Fruit fly (Drosophila melanogaster) whole organism, adult: ENCODE data around the gene hb.

ENCODE experiments used
- CG11617 ChIP-seq: fragments of 200-800 bp; sonication (Bioruptor generic); optimal IDR thresholded peaks from 2 replicates; lab custom pipeline; 2017; ENCODE audit warnings: mild to moderate bottlenecking, missing biosample characterization, missing genetic modification reagents, missing genetic modification characterization
- CG12768 ChIP-seq: fragments of 200-800 bp; sonication (Bioruptor generic); optimal IDR thresholded peaks from 2 replicates; lab custom pipeline; 2017; ENCODE audit warnings: missing biosample characterization, missing genetic modification characterization, mild to moderate bottlenecking, moderate library complexity, missing genetic modification reagents
- CG14711 ChIP-seq: fragments of 200-800 bp; sonication (Bioruptor generic); optimal IDR thresholded peaks from 2 replicates; lab custom pipeline; 2018; ENCODE audit warnings: missing biosample characterization, mild to moderate bottlenecking, missing genetic modification characterization, moderate library complexity
- CG1620 ChIP-seq: fragments of 200-800 bp; sonication (Bioruptor generic); optimal IDR thresholded peaks from 2 replicates; lab custom pipeline; 2016; ENCODE audit warnings: missing biosample characterization, missing genetic modification characterization
- CG33017 ChIP-seq: fragments of 200-800 bp; sonication (Bioruptor generic); optimal IDR thresholded peaks from 2 replicates; lab custom pipeline; 2018; ENCODE audit warnings: missing biosample characterization, mild to moderate bottlenecking, missing genetic modification characterization, moderate library complexity
- CG5204 ChIP-seq: fragments of 200-800 bp; sonication (Bioruptor generic); optimal IDR thresholded peaks from 2 replicates; lab custom pipeline; 2016; ENCODE audit warnings: missing biosample characterization, missing genetic modification characterization
- CG7045 ChIP-seq: fragments of 200-800 bp; sonication (Bioruptor generic); optimal IDR thresholded peaks from 2 replicates; lab custom pipeline; 2017; ENCODE audit warnings: missing biosample characterization, mild to moderate bottlenecking, missing genetic modification characterization
- CG7101 ChIP-seq: fragments of 200-800 bp; sonication (Bioruptor generic); optimal IDR thresholded peaks from 2 replicates; lab custom pipeline; 2018; ENCODE audit warnings: missing biosample characterization, mild to moderate bottlenecking, missing genetic modification characterization, moderate library complexity
- Clk ChIP-seq: fragments of 200-800 bp; sonication (Bioruptor generic); optimal IDR thresholded peaks from 2 replicates; lab custom pipeline; 2017; ENCODE audit warnings: missing biosample characterization, missing genetic modification characterization
- Crg-1 ChIP-seq: fragments of 200-800 bp; sonication (Bioruptor generic); optimal IDR thresholded peaks from 2 replicates; lab custom pipeline; 2016; ENCODE audit warnings: missing biosample characterization, missing genetic modification characterization
- Hr96 ChIP-seq: fragments of 200-800 bp; sonication (Bioruptor generic); optimal IDR thresholded peaks from 2 replicates; lab custom pipeline; 2016; ENCODE audit warnings: missing biosample characterization, missing genetic modification characterization
- Mnt ChIP-seq: fragments of 200-800 bp; sonication (Bioruptor generic); optimal IDR thresholded peaks from 2 replicates; lab custom pipeline; 2016; ENCODE audit warnings: missing biosample characterization, mild to moderate bottlenecking, missing genetic modification characterization
- bab1 ChIP-seq: fragments of 200-800 bp; sonication (Bioruptor generic); optimal IDR thresholded peaks from 3 replicates; lab custom pipeline; 2019; ENCODE audit warnings: missing biosample characterization, mild to moderate bottlenecking, missing genetic modification characterization, moderate library complexity
- cic ChIP-seq: fragments of 200-800 bp; sonication (Bioruptor generic); optimal IDR thresholded peaks from 2 replicates; lab custom pipeline; 2017; ENCODE audit warnings: missing biosample characterization, mild to moderate bottlenecking, missing genetic modification characterization, moderate library complexity
- cnc ChIP-seq, 2 experiments: fragments of >200 bp; optimal IDR thresholded peaks; 2 replicates each; lab custom pipeline; 2017
- kay ChIP-seq: fragments of 200-800 bp; sonication (Bioruptor generic); peaks from one replicate; lab custom pipeline; 2016; ENCODE audit warnings: missing biosample characterization, missing genetic modification characterization, borderline replicate concordance
- ovo ChIP-seq: fragments of 200-800 bp; sonication (Bioruptor generic); optimal IDR thresholded peaks from 2 replicates; lab custom pipeline; 2016; ENCODE audit warnings: missing biosample characterization, missing genetic modification characterization
- pad ChIP-seq: fragments of 200-800 bp; sonication (Bioruptor generic); optimal IDR thresholded peaks from 3 replicates; lab custom pipeline; 2017; ENCODE audit warnings: missing biosample characterization, missing genetic modification characterization, mild to moderate bottlenecking, moderate library complexity, missing genetic modification reagents
- tj ChIP-seq: fragments of 200-800 bp; sonication (Bioruptor generic); optimal IDR thresholded peaks from 3 replicates; lab custom pipeline; 2017; ENCODE audit warnings: missing biosample characterization, mild to moderate bottlenecking, missing genetic modification characterization, moderate library complexity
- toe ChIP-seq: fragments of 200-800 bp; sonication (Bioruptor generic); optimal IDR thresholded peaks from 2 replicates; lab custom pipeline; 2016; ENCODE audit warnings: missing biosample characterization, missing genetic modification characterization

hb gene

DNA sequence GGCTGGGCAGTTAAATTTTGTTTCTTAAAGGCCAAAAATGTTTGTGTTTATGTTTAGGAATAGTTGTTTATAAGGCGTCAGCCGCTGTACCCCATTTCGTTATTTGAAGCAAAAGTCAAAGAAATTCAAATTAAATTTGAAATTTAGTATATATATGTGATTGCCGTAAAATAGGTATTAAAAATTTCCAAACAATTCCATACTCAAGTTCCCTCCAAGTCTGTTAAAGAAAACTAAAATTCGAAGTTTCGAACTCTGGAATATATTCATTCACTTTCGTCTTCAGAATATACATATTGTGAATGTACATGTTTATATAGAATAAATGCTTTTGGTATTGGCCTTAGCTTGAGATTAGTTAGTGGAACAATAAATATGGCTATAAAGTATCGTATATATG is 37.0 kb downstream of the hb start, which contains the start of gene bel:
Gene bel (minus strand): TSS at position 101 of the 400 bp plus-strand sequence.
- no peak for TF ChIP-seq CG14711
- TF ChIP-seq CG33017 (tag; lab: Kevin White, UChicago) = no peak
- TF ChIP-seq Clk (GFP tag; lab: Kevin White, UChicago) = no peak
- no peak for TF ChIP-seq CG11617
- peak; percentile 61 for TF ChIP-seq kay (GFP tag; lab: Kevin White, UChicago)

DNA sequence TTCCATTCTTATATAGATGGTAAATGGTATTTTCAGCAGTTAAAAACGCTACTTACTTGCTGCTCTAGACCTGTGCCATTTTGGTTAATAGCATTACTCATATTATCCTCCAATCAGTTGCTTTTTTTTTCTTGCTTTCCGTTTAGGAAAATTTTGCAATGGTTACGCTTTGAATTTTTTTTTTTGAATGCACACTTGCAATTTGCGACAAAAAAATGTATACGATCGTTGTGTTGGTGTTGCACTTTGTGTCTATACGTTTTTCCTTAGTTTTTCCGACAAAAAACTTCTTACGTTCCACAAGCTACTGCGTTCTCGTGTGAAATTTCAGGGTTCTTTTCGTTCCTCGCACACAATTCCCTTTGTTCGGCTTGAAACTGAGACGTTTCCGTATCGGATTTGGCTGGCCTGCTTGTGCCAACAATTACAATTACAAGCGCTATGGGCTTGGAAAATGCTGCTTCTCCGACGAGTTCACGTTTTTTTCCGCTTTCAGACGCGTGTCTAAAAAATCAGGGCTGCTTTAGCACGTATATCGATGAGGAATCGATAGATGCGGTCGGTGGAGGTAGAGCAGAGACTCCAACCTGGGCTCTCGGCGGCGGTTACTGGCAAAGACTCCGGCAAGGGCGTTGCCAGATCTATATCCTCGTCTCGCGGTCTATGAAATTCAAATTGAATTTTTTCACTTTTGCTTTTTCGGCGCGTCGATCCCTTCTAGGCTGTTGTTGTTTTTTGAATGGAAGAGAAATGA is 37.5 kb downstream of the hb start:
- TF ChIP-seq toe (GFP tag; lab: Kevin White, UChicago) (no peak), ovo (peak; percentile 22), CG14711 (peak; percentile 45), Hr96 (GFP tag; lab: Kevin White, UChicago) (no peak), CG1620 (peak; percentile 63), pad (GFP tag; lab: Kevin White, UChicago) (peak; percentile 33), CG7101 (tag; lab: Kevin White, UChicago) (peak; percentile 71), tj (GFP tag; lab: Kevin White, UChicago) (peak; percentile 4), Clk (GFP tag; lab: Kevin White, UChicago) (no peak), CG33017 (tag; lab: Kevin White, UChicago) (peak; percentile 36), bab1 (GFP tag; lab: Kevin White, UChicago) (peak; percentile 78), kay (GFP tag; lab: Kevin White, UChicago) (no peak), Mnt (peak; percentile 95), CG11617 (peak; percentile 40), cic (peak; percentile 63), CG7045 (peak; percentile 30), Crg-1 (GFP tag; lab: Kevin White, UChicago) (peak; percentile 29), CG12768 (no peak)

DNA sequence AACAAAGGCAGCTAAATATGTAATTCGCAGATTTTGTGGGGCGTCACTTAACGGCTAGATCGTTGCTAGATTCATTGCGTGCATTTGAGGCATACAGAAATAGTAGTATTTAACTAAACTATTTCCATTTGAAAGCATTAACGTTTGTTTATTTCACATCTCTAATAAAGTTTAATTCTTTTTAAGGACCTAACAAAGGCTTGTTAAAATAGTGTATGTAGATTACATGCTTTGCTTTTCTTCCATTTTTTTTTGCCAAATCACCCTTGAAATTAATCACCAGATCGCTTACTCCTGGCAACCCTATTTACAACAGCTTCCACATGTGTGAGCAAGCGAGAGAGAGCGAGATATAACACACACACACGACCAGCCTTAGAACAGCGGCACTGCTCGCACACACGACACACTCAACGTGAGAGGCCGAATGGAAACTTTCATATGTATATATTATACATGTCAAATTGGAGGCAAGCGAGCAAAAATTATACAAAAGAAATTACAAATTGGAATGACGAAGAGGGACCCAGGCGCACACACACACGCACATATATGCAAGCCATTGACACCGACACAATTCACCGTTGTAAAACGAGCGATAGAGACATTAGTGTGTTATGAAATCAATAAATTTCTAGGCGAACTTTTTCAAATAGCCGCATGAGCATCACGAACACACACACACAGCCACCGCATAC is 38.3 kb downstream of the hb start:
- TF ChIP-seq CG12768 (peak; percentile 67), CG33017 (tag; lab: Kevin White, UChicago) (peak; percentile 77), CG7045 (peak; percentile 69), CG5204 (no peak), CG14711 (peak; percentile 99), Mnt (peak; percentile 84), Clk (GFP tag; lab: Kevin White, UChicago) (peak; percentile 52), cic (peak; percentile 96), cnc (optimal IDR thresholded peaks at IDR 0.05; lab: Kevin White, UChicago) (peak; percentile 56 to 70), pad (GFP tag; lab: Kevin White, UChicago) (peak; percentile 88), CG7101 (tag; lab: Kevin White, UChicago) (peak; percentile 79), CG11617 (peak; percentile 79), tj (GFP tag; lab: Kevin White, UChicago) (peak; percentile 79), Crg-1 (GFP tag; lab: Kevin White, UChicago) (peak; percentile 17), toe (GFP tag; lab: Kevin White, UChicago) (peak; percentile 75), Hr96 (GFP tag; lab: Kevin White, UChicago) (peak; percentile 70), kay (GFP tag; lab: Kevin White, UChicago) (peak; percentile 98), bab1 (GFP tag; lab: Kevin White, UChicago) (peak; percentile 23), CG1620 (peak; percentile 76), ovo (peak; percentile 79)

DNA sequence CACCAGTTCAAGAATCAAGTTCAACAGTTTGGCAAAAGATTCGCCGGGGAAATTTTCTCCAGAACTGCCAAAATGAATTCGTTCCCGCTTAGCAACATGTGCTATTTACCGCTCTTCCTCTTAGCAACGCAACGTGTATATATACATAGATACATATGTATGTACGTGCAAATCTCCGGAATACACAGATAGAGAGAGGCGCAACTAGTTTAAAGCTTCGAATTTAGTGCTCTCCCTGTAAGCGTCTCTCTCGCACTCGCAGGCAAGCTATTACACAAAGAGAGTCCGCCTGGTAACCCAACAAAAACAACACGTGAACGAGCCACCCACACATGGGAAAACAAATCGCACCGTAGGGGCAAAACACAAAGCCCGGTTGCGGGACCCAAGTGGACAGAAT is 38.9 kb downstream of the hb start:
- TF ChIP-seq toe (GFP tag; lab: Kevin White, UChicago) (no peak), CG12768 (no peak), pad (GFP tag; lab: Kevin White, UChicago) (no peak), Mnt (peak; percentile 64)

DNA sequence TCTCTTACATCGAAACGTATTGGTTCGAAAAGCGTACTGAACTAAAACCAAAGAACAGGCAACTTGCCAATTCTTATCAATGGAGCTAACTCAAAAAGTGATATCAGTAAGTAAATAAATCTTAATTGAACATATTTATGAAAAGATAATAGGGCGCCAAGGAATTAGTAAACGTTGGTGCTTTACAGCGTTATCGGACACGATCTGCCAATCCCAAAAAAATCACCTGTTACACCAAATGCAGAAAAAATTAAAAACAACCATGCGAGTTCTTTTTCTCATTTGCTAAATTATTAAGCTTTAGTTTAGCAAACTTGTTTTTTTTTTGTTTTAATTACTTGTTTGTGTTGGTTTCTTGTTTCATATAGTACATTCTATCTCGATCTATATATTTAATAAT is 43.0 kb downstream of the hb start, which contains the start of gene CG42489:
Gene CG42489 (minus strand): TSS at position 101 of the 400 bp plus-strand sequence.
- TF ChIP-seq Mnt (no peak), pad (GFP tag; lab: Kevin White, UChicago) (no peak), Crg-1 (GFP tag; lab: Kevin White, UChicago) (no peak), kay (GFP tag; lab: Kevin White, UChicago) (no peak), CG5204 (no peak), cic (no peak), Hr96 (GFP tag; lab: Kevin White, UChicago) (no peak), toe (GFP tag; lab: Kevin White, UChicago) (no peak), CG12768 (no peak), Clk (GFP tag; lab: Kevin White, UChicago) (no peak), CG7045 (no peak), tj (GFP tag; lab: Kevin White, UChicago) (no peak), CG11617 (no peak), CG7101 (tag; lab: Kevin White, UChicago) (no peak), cnc (optimal IDR thresholded peaks at IDR 0.05; lab: Kevin White, UChicago) (no peak)

DNA sequence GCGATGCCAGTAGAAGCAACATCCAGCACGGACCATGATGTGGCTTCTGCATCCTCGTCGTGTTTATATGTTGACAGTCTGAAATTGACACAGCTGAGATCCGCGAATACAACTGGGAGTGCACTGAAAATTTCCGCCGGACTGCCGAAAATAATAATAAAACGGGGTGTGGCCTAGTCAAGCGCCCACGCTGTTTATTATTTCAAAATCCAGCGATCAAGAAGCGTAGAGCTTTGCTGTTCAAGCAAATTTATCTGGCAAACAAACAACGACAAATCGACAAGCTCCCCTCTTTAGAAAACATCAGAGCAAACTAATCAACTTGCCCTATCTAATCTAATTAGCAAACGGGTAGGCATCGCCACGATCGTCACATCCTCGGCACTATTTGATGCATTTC is 43.6 kb downstream of the hb start:
- peak; percentile 65 for TF ChIP-seq CG12768
- no peak for TF ChIP-seq CG5204
- TF ChIP-seq cic = peak; percentile 77
- peak; percentile 65 for TF ChIP-seq Crg-1 (GFP tag; lab: Kevin White, UChicago)
- TF ChIP-seq Hr96 (GFP tag; lab: Kevin White, UChicago) = no peak
- TF ChIP-seq CG33017 (tag; lab: Kevin White, UChicago) = peak; percentile 34
- TF ChIP-seq CG14711 = no peak
- peak; percentile 21 for TF ChIP-seq tj (GFP tag; lab: Kevin White, UChicago)
- TF ChIP-seq CG11617 = peak; percentile 22
- no peak for TF ChIP-seq cnc (optimal IDR thresholded peaks at IDR 0.05; lab: Kevin White, UChicago)
- no peak for TF ChIP-seq toe (GFP tag; lab: Kevin White, UChicago)
- TF ChIP-seq kay (GFP tag; lab: Kevin White, UChicago) = no peak
- peak; percentile 46 for TF ChIP-seq pad (GFP tag; lab: Kevin White, UChicago)
- TF ChIP-seq Clk (GFP tag; lab: Kevin White, UChicago) = no peak
- TF ChIP-seq ovo = no peak
- peak; percentile 54 for TF ChIP-seq CG7101 (tag; lab: Kevin White, UChicago)
- no peak for TF ChIP-seq Mnt
- TF ChIP-seq CG1620 = no peak
- peak; percentile 37 for TF ChIP-seq CG7045
- no peak for TF ChIP-seq bab1 (GFP tag; lab: Kevin White, UChicago)
